Worm (Caenorhabditis elegans) whole organism, L4 larva: ENCODE results near the gene ZK930.4.
A peak's percentile ranks its signal among the peaks of the same experiment; 100 is the strongest.

Experiments
- D1046.2 ChIP-seq: fragments of 200-800 bp; sonication (Bioruptor generic); IDR thresholded peaks from 2 replicates; pipeline ENCODE4 v1.3.6; 2022; ENCODE audit warnings: missing genetic modification characterization, missing compliant biosample characterization
- F26F4.8 ChIP-seq: fragments of 200-800 bp; sonication (Bioruptor generic); conservative IDR thresholded peaks from 2 replicates; pipeline ENCODE4 v1.3.6; 2022; ENCODE audit warnings: missing genetic modification characterization, missing compliant biosample characterization
- F37D6.2 ChIP-seq: sonication (generic microtip); optimal IDR thresholded peaks from 2 replicates; lab custom pipeline; 2016; ENCODE audit warnings: mild to moderate bottlenecking, missing genetic modification characterization, missing compliant biosample characterization
- Y105C5A.15 ChIP-seq: fragments of 200-800 bp; sonication (Bioruptor generic); IDR thresholded peaks from 2 replicates; pipeline ENCODE4 v1.3.6; 2022; ENCODE audit warnings: missing genetic modification characterization, missing compliant biosample characterization
- Y5F2A.4 ChIP-seq: fragments of 200-800 bp; sonication (Bioruptor generic); optimal IDR thresholded peaks from 2 replicates; lab custom pipeline; 2018; ENCODE audit warnings: mild to moderate bottlenecking, missing genetic modification characterization, missing compliant biosample characterization
- Y75B8A.6 ChIP-seq: fragments of 200-800 bp; sonication (Bioruptor generic); IDR thresholded peaks from 2 replicates; pipeline ENCODE4 v1.3.6; 2022; ENCODE audit warnings: missing genetic modification reagents, missing genetic modification characterization, missing compliant biosample characterization
- ZK337.2 ChIP-seq: fragments of 200-800 bp; sonication (Bioruptor generic); IDR thresholded peaks from 2 replicates; pipeline ENCODE4 v1.3.6; 2022; ENCODE audit warnings: missing genetic modification reagents, missing genetic modification characterization, missing compliant biosample characterization
- aha-1 ChIP-seq: fragments of 150-350 bp; peaks from one replicate; lab custom pipeline; 2014; ENCODE audit warnings: missing biosample characterization, missing genetic modification characterization
- attf-4 ChIP-seq: sonication (generic microtip); optimal IDR thresholded peaks from 3 replicates; lab custom pipeline; 2017; ENCODE audit warnings: missing biosample characterization, missing genetic modification characterization
- ceh-20 ChIP-seq: fragments of 200-800 bp; sonication (Bioruptor generic); IDR thresholded peaks from 2 replicates; pipeline ENCODE4 v1.3.6; 2022; ENCODE audit warnings: missing genetic modification reagents, missing genetic modification characterization, missing compliant biosample characterization
- ceh-28 ChIP-seq: fragments of 150-350 bp; optimal IDR thresholded peaks from 2 replicates; lab custom pipeline; 2014; ENCODE audit warnings: missing biosample characterization, missing genetic modification reagents, missing genetic modification characterization
- ceh-32 ChIP-seq: sonication (generic microtip); optimal IDR thresholded peaks from 2 replicates; lab custom pipeline; 2016; ENCODE audit warnings: mild to moderate bottlenecking, missing genetic modification characterization, missing compliant biosample characterization; ENCODE audit not compliant: poor library complexity
- ceh-44 ChIP-seq: fragments of 200-800 bp; sonication (Bioruptor generic); IDR thresholded peaks from 2 replicates; pipeline ENCODE4 v1.3.6; 2022; ENCODE audit warnings: missing genetic modification reagents, missing genetic modification characterization, missing compliant biosample characterization
- ceh-62 ChIP-seq: sonication (generic microtip); optimal IDR thresholded peaks from 2 replicates; lab custom pipeline; 2017; ENCODE audit warnings: missing biosample characterization, missing genetic modification characterization
- cey-2 ChIP-seq: sonication (generic microtip); optimal IDR thresholded peaks from 3 replicates; lab custom pipeline; 2017; ENCODE audit warnings: missing genetic modification characterization, mild to moderate bottlenecking, missing compliant biosample characterization, antibody characterized with exemption, borderline replicate concordance; ENCODE audit not compliant: insufficient read depth
- daf-16 ChIP-seq, 3 experiments: sonication (generic microtip); optimal IDR thresholded peaks; 2 replicates each; lab custom pipeline; 2016 to 2017; ENCODE audit warnings: missing genetic modification characterization in 3 of 3, missing genetic modification reagents in 3 of 3, mild to moderate bottlenecking in 2 of 3, missing compliant biosample characterization in 2 of 3, missing biosample characterization in 1 of 3, moderate library complexity in 1 of 3
- daf-8 ChIP-seq: fragments of 200-800 bp; sonication (Bioruptor generic); IDR thresholded peaks from 2 replicates; pipeline ENCODE4 v1.3.6; 2022; ENCODE audit warnings: missing genetic modification characterization, missing compliant biosample characterization
- dmd-6 ChIP-seq: fragments of 200-800 bp; sonication (Bioruptor generic); IDR thresholded peaks from 2 replicates; pipeline ENCODE4 v1.3.6; 2022; ENCODE audit warnings: missing genetic modification reagents, missing genetic modification characterization, missing compliant biosample characterization
- dmd-9 ChIP-seq: fragments of 200-800 bp; sonication (Bioruptor generic); IDR thresholded peaks from 2 replicates; pipeline ENCODE4 v1.3.6; 2022; ENCODE audit warnings: missing genetic modification reagents, missing genetic modification characterization, missing compliant biosample characterization
- dve-1 ChIP-seq: sonication (generic microtip); optimal IDR thresholded peaks from 2 replicates; lab custom pipeline; 2017; ENCODE audit warnings: antibody characterized with exemption, mild to moderate bottlenecking, missing genetic modification characterization, missing compliant biosample characterization; ENCODE audit not compliant: insufficient read depth
- hmg-1.1 ChIP-seq: fragments of 200-800 bp; sonication (Bioruptor generic); IDR thresholded peaks from 2 replicates; pipeline ENCODE4 v1.3.6; 2022; ENCODE audit warnings: missing genetic modification reagents, missing genetic modification characterization, missing compliant biosample characterization
- jun-1 ChIP-seq: fragments of 150-350 bp; optimal IDR thresholded peaks from 2 replicates; lab custom pipeline; 2014; ENCODE audit warnings: missing biosample characterization, missing genetic modification reagents, missing genetic modification characterization
- lin-13 ChIP-seq: fragments of 150-350 bp; optimal IDR thresholded peaks from 2 replicates; lab custom pipeline; 2014; ENCODE audit warnings: missing biosample characterization, missing genetic modification reagents, missing genetic modification characterization
- lin-15B ChIP-seq: fragments of 150-350 bp; sonication (generic microtip); optimal IDR thresholded peaks from 3 replicates; lab custom pipeline; 2014; ENCODE audit warnings: missing biosample characterization, missing genetic modification characterization
- lin-29 ChIP-seq: fragments of 200-800 bp; sonication (Bioruptor generic); IDR thresholded peaks from 2 replicates; pipeline ENCODE4 v1.3.6; 2022; ENCODE audit warnings: missing genetic modification reagents, missing genetic modification characterization, missing compliant biosample characterization
- lir-3 ChIP-seq: sonication (generic microtip); optimal IDR thresholded peaks from 2 replicates; lab custom pipeline; 2016; ENCODE audit warnings: mild to moderate bottlenecking, missing genetic modification characterization, missing compliant biosample characterization
- lsy-2 ChIP-seq, 2 experiments: fragments of 150-350 bp in 1 of 2; sonication (generic microtip) in 1 of 2; optimal IDR thresholded peaks; 2 replicates each; lab custom pipeline; 2014 to 2017; ENCODE audit warnings: missing biosample characterization in 2 of 2, missing genetic modification characterization in 2 of 2
- madf-9 ChIP-seq: fragments of 200-800 bp; sonication (Bioruptor generic); conservative IDR thresholded peaks from 2 replicates; pipeline ENCODE4 v1.3.6; 2022; ENCODE audit warnings: missing genetic modification reagents, missing genetic modification characterization, missing compliant biosample characterization
- mdt-29 ChIP-seq: fragments of 200-800 bp; sonication (Bioruptor generic); IDR thresholded peaks from 2 replicates; pipeline ENCODE4 v1.3.6; 2022; ENCODE audit warnings: missing genetic modification reagents, missing genetic modification characterization, missing compliant biosample characterization
- mep-1 ChIP-seq: fragments of 150-350 bp; sonication (generic microtip); optimal IDR thresholded peaks from 3 replicates; lab custom pipeline; 2014; ENCODE audit warnings: missing biosample characterization, missing genetic modification characterization
- mes-2 ChIP-seq: sonication (generic microtip); optimal IDR thresholded peaks from 2 replicates; lab custom pipeline; 2016; ENCODE audit warnings: missing genotype, mild to moderate bottlenecking, missing genetic modification characterization, missing compliant biosample characterization; ENCODE audit not compliant: poor library complexity, severe bottlenecking
- nhr-102 ChIP-seq: sonication (generic microtip); optimal IDR thresholded peaks from 2 replicates; lab custom pipeline; 2016; ENCODE audit warnings: mild to moderate bottlenecking, missing genetic modification characterization, moderate library complexity, missing compliant biosample characterization
- nhr-42 ChIP-seq: fragments of 200-800 bp; sonication (Bioruptor generic); IDR thresholded peaks from 2 replicates; pipeline ENCODE4 v1.3.6; 2022; ENCODE audit warnings: missing genetic modification characterization, missing compliant biosample characterization
- nhr-77 ChIP-seq: fragments of 150-350 bp; optimal IDR thresholded peaks from 2 replicates; lab custom pipeline; 2014; ENCODE audit warnings: missing biosample characterization, missing genetic modification characterization
- pqm-1 ChIP-seq: sonication (generic microtip); optimal IDR thresholded peaks from 2 replicates; lab custom pipeline; 2017; ENCODE audit warnings: missing biosample characterization, missing genetic modification characterization
- saeg-2 ChIP-seq: fragments of 200-800 bp; sonication (Bioruptor generic); IDR thresholded peaks from 2 replicates; pipeline ENCODE4 v1.3.6; 2022; ENCODE audit warnings: missing genetic modification reagents, missing genetic modification characterization, missing compliant biosample characterization
- set-16 ChIP-seq: fragments of 200-800 bp; sonication (Bioruptor generic); IDR thresholded peaks from 2 replicates; pipeline ENCODE4 v1.3.6; 2022; ENCODE audit warnings: missing genetic modification reagents, missing genetic modification characterization, missing compliant biosample characterization
- snpc-4 ChIP-seq: fragments of 150-350 bp; optimal IDR thresholded peaks from 2 replicates; lab custom pipeline; 2014; ENCODE audit warnings: missing biosample characterization, missing genetic modification characterization
- tag-97 ChIP-seq: fragments of 200-800 bp; sonication (Bioruptor generic); IDR thresholded peaks from 2 replicates; pipeline ENCODE4 v1.3.6; 2022; ENCODE audit warnings: missing genetic modification characterization, missing compliant biosample characterization
- unc-39 ChIP-seq: sonication (generic microtip); optimal IDR thresholded peaks from 2 replicates; lab custom pipeline; 2017; ENCODE audit warnings: missing biosample characterization, missing genetic modification characterization
- unc-62 ChIP-seq, 3 experiments: fragments of 150-350 bp in 1 of 3; sonication (generic microtip); optimal IDR thresholded peaks in 2 of 3; peaks in 1 of 3; 1 replicate in 1 of 3; 2 replicates in 2 of 3; lab custom pipeline; 2014 to 2017; ENCODE audit warnings: missing biosample characterization in 3 of 3, missing genetic modification characterization in 3 of 3, missing genetic modification reagents in 3 of 3, missing genotype in 1 of 3
- zag-1 ChIP-seq: fragments of 150-350 bp; optimal IDR thresholded peaks from 2 replicates; lab custom pipeline; 2014; ENCODE audit warnings: missing biosample characterization, missing genetic modification characterization
- ztf-7 ChIP-seq: fragments of 150-350 bp; optimal IDR thresholded peaks from 2 replicates; lab custom pipeline; 2014; ENCODE audit warnings: missing biosample characterization, missing genetic modification characterization

ZK930.4 gene

DNA sequence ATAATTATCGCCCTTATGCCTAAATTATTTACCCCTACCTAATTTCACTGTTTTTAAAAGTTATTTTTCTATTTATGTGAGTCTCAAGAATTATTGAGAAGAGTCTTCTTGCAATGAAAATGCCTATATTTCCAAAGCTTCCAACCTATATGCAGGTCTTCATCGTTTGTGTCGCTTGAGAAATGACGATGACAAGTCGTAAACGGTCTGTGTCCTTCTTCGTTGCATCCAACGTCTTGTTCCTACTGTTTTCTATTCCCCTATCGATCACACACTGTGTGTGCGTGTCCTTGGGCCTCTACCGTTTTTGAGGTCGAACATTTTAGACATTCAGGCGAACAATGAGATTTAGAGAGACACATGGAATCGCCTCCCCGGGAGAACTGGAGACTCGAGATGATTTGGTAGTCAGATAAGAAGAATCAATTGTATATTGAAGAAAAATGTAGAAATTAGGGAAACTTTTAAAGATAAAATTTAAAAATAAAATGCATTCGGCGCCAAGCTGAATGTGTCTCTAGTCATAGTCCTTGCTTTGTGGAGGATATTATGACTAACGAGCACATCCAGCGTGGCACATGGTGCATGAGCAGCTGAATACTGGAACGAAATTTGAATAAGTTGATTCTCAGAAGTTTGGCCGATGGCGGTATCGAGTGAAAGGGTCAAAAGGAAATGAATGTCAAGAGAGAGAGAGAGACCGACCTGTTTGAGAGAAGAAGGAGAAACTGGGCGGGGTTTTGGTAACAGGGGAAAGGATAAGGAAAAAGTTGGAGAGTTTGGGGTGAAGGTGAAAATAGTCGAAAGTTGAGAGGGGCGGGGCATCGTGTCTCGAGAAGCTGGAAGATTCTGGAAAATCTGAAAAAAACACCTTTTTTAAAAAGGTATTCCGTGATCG is 25.6 kb upstream of the ZK930.4 start (continued):
- TF ChIP-seq jun-1 (tag; lab: Kevin White, UChicago) (no peak), pqm-1 (tag; lab: Kevin White, UChicago) (no peak), D1046.2 (peak; percentile 59; the same call in 1 of the 2 replicates), ceh-32 (no peak), ceh-28 (tag; lab: Kevin White, UChicago) (no peak), hmg-1.1 (GFP tag; lab: Robert Waterston, UW) (no peak), snpc-4 (tag; lab: Kevin White, UChicago) (no peak), daf-8 (GFP tag; lab: Robert Waterston, UW) (no peak), nhr-42 (GFP tag; lab: Robert Waterston, UW) (no peak), lin-29 (GFP tag; lab: Robert Waterston, UW) (no peak), ZK337.2 (no peak), ceh-20 (GFP tag; lab: Robert Waterston, UW) (no peak), saeg-2 (GFP tag; lab: Robert Waterston, UW) (no peak), aha-1 (tag; lab: Kevin White, UChicago) (peak; percentile 7), F26F4.8 (GFP tag; lab: Robert Waterston, UW) (no peak), attf-4 (tag; lab: Kevin White, UChicago) (no peak), madf-9 (GFP tag; lab: Robert Waterston, UW) (no peak), unc-39 (no peak), F37D6.2 (no peak), Y5F2A.4 (GFP tag; lab: Kevin White, UChicago) (peak; percentile 23), daf-16 (GFP tag; optimal IDR thresholded peaks at IDR 0.05; lab: Kevin White, UChicago) (peak in 1 of 2 experiments; percentile 19), daf-16 (tag; optimal IDR thresholded peaks at IDR 0.05; lab: Kevin White, UChicago) (no peak), dmd-9 (no peak), dve-1 (tag; lab: Kevin White, UChicago) (no peak), dmd-6 (no peak), lir-3 (no peak)
- TF ChIP-seq, all 104 proteins: peak for 25

DNA sequence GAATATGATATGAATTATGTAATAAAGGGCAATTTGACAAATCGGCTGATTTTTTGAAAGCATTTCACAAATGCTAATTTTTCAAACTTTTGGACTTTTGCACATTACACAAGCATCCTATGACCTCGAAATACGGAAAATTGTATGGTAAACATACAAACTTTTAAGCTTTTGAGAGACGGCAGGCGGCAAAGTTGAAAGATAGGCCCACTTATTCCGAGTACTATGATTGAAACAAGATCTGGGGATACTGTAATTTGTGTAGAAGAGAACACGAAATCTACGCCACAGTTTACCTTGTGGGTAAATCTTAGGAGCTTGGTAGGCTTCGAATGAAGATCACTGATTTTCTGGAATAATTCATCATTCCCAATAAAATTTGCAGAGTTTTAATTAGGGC is 22.7 kb upstream of the ZK930.4 start, which contains the start of gene ZK930.6:
Gene ZK930.6, plus strand, starts transcription at position 301 of the 400 bp plus-strand sequence.
- no peak for TF ChIP-seq cey-2 (tag; lab: Kevin White, UChicago)
- no peak for TF ChIP-seq ceh-44 (GFP tag; lab: Robert Waterston, UW)
- TF ChIP-seq daf-16 (GFP tag; optimal IDR thresholded peaks at IDR 0.05; lab: Kevin White, UChicago): no peak
- TF ChIP-seq daf-16 (tag; optimal IDR thresholded peaks at IDR 0.05; lab: Kevin White, UChicago): no peak

DNA sequence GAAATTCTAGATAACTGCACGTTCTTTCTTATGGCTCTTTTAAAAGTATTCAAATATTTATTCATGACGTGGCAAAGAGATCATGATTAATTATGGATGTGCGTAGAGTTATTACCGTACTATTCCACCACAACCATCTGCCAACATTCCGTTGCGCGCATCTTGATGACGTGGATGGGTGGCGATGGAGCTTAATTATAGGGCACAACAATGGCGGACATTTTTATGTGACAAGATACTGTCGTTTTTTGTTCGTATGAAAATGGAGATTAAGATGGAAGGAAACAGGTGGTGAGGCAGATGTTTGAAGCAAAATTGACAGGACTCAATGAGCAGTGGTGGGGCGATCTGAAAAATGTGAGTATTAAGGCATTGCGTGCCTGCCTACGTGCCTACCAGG is 18.6 kb upstream of the ZK930.4 start:
- TF ChIP-seq mdt-29 (GFP tag; lab: Robert Waterston, UW): no peak
- peak in 1 of 2 experiments; percentile 14 for TF ChIP-seq unc-62 (GFP tag; optimal IDR thresholded peaks at IDR 0.05 in 1 of 2; lab: Kevin White, UChicago)
- no peak for TF ChIP-seq unc-62 (tag; optimal IDR thresholded peaks at IDR 0.05; lab: Kevin White, UChicago)

DNA sequence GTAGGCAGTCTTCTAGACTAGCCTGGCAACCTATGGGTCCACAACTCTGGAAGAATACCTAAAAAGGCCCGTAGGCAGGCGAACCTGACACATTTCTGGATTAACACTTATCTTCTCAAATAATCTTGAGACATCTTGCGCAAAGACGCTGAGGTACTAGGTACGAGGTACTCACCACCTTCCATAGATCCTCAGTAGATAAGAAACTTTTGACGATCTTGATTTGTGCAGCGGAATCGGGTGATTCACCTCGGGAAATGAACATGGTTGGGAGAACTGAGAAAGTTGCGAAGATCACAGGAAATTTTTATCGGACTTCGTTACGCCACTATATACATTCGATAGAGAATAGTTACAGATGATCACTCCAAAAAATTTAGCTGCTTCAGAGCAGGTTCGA is 18.2 kb upstream of the ZK930.4 start:
- TF ChIP-seq tag-97: no peak
- TF ChIP-seq ceh-28 (tag; lab: Kevin White, UChicago): no peak
- no peak for TF ChIP-seq ztf-7 (tag; lab: Kevin White, UChicago)
- TF ChIP-seq lin-13: no peak
- no peak for TF ChIP-seq Y105C5A.15 (GFP tag; lab: Robert Waterston, UW)
- no peak for TF ChIP-seq nhr-77 (tag; lab: Kevin White, UChicago)
- TF ChIP-seq mes-2 (tag; lab: Kevin White, UChicago): no peak
- TF ChIP-seq lin-15B (tag; lab: Kevin White, UChicago): no peak
- TF ChIP-seq aha-1 (tag; lab: Kevin White, UChicago): no peak
- TF ChIP-seq unc-39: no peak
- TF ChIP-seq nhr-102 (tag; lab: Kevin White, UChicago): no peak
- no peak for TF ChIP-seq Y75B8A.6 (GFP tag; lab: Robert Waterston, UW)
- TF ChIP-seq set-16 (GFP tag; lab: Robert Waterston, UW): no peak
- TF ChIP-seq lsy-2 (tag; optimal IDR thresholded peaks at IDR 0.05; lab: Kevin White, UChicago): no peak
- no peak for TF ChIP-seq zag-1 (tag; lab: Kevin White, UChicago)
- no peak for TF ChIP-seq ZK337.2
- TF ChIP-seq ceh-62: no peak
- TF ChIP-seq mep-1 (tag; lab: Kevin White, UChicago): no peak
